Fruit fly (Drosophila melanogaster) whole organism, prepupa: Measurements from ENCODE around the gene hob.

ENCODE experiments used
- CG10631 ChIP-seq: fragments of 200-800 bp; sonication (Bioruptor generic); optimal IDR thresholded peaks from 2 replicates; lab custom pipeline; 2016; ENCODE audit warnings: missing biosample characterization, missing genetic modification characterization
- CG11294 ChIP-seq: fragments of 200-800 bp; sonication (Bioruptor generic); IDR thresholded peaks from 2 replicates; pipeline ENCODE4 v1.3.6; 2022; ENCODE audit warnings: missing biosample characterization, missing genetic modification characterization
- CG11902 ChIP-seq: fragments of 200-800 bp; sonication (Bioruptor generic); optimal IDR thresholded peaks from 3 replicates; lab custom pipeline; 2016; ENCODE audit warnings: missing biosample characterization, missing genetic modification characterization
- CG15336 ChIP-seq: fragments of 200-800 bp; sonication (Bioruptor generic); IDR thresholded peaks from 2 replicates; pipeline ENCODE4 v1.3.6; 2022; ENCODE audit warnings: missing biosample characterization, missing genetic modification characterization
- CG16779 ChIP-seq: fragments of 200-800 bp; sonication (Bioruptor generic); optimal IDR thresholded peaks from 3 replicates; lab custom pipeline; 2017; ENCODE audit warnings: missing biosample characterization, mild to moderate bottlenecking, missing genetic modification characterization
- CG3032 ChIP-seq: fragments of 200-800 bp; optimal IDR thresholded peaks from 2 replicates; lab custom pipeline; 2019; ENCODE audit warnings: missing biosample characterization, mild to moderate bottlenecking, missing genetic modification characterization, moderate library complexity
- CG31627 ChIP-seq: fragments of 200-800 bp; sonication (Bioruptor generic); optimal IDR thresholded peaks from 3 replicates; lab custom pipeline; 2016; ENCODE audit warnings: missing biosample characterization, missing genetic modification characterization
- CG32006 ChIP-seq: fragments of 200-800 bp; sonication (Bioruptor generic); optimal IDR thresholded peaks from 3 replicates; lab custom pipeline; 2017; ENCODE audit warnings: missing biosample characterization, mild to moderate bottlenecking, missing genetic modification characterization
- CG34406 ChIP-seq: fragments of 200-800 bp; sonication (Bioruptor generic); optimal IDR thresholded peaks from 3 replicates; lab custom pipeline; 2016; ENCODE audit warnings: missing biosample characterization, missing genetic modification characterization
- CG4318 ChIP-seq: fragments of 200-800 bp; sonication (Bioruptor generic); optimal IDR thresholded peaks from 3 replicates; lab custom pipeline; 2017; ENCODE audit warnings: missing biosample characterization, mild to moderate bottlenecking, missing genetic modification characterization
- CG6163 ChIP-seq: fragments of 200-800 bp; sonication (Bioruptor generic); IDR thresholded peaks from 3 replicates; pipeline ENCODE4 v1.3.6; 2022; ENCODE audit warnings: missing biosample characterization, missing genetic modification characterization
- CG6276 ChIP-seq: fragments of 200-800 bp; sonication (Bioruptor generic); optimal IDR thresholded peaks from 2 replicates; lab custom pipeline; 2017; ENCODE audit warnings: missing biosample characterization, mild to moderate bottlenecking, missing genetic modification characterization
- CG6808 ChIP-seq: fragments of 200-800 bp; sonication (Bioruptor generic); optimal IDR thresholded peaks from 3 replicates; lab custom pipeline; 2017; ENCODE audit warnings: missing biosample characterization, missing genetic modification characterization, mild to moderate bottlenecking, moderate library complexity, missing genetic modification reagents
- CG8119 ChIP-seq: fragments of 200-800 bp; sonication (Bioruptor generic); IDR thresholded peaks from 3 replicates; pipeline ENCODE4 v1.3.6; 2022; ENCODE audit warnings: missing biosample characterization, missing genetic modification characterization
- CG8319 ChIP-seq: fragments of 200-800 bp; sonication (Bioruptor generic); optimal IDR thresholded peaks from 3 replicates; lab custom pipeline; 2016; ENCODE audit warnings: missing biosample characterization, missing genetic modification characterization
- CG8632 ChIP-seq: fragments of 200-800 bp; sonication (Bioruptor generic); optimal IDR thresholded peaks from 3 replicates; lab custom pipeline; 2016; ENCODE audit warnings: missing biosample characterization, missing genetic modification characterization
- Eip78C ChIP-seq: fragments of 200-800 bp; sonication (Bioruptor generic); peaks from one replicate; lab custom pipeline; 2016; ENCODE audit warnings: missing biosample characterization, missing genetic modification characterization
- Ets21C ChIP-seq: fragments of 200-800 bp; sonication (Bioruptor generic); optimal IDR thresholded peaks from 3 replicates; lab custom pipeline; 2016; ENCODE audit warnings: missing biosample characterization, missing genetic modification characterization
- Hr39 ChIP-seq: fragments of 200-800 bp; sonication (Bioruptor generic); optimal IDR thresholded peaks from 2 replicates; lab custom pipeline; 2016; ENCODE audit warnings: missing biosample characterization, missing genetic modification characterization
- Hr4 ChIP-seq: fragments of 200-800 bp; sonication (Bioruptor generic); optimal IDR thresholded peaks from 3 replicates; lab custom pipeline; 2016; ENCODE audit warnings: missing biosample characterization, missing genetic modification characterization
- Met ChIP-seq: fragments of 200-800 bp; sonication (Bioruptor generic); optimal IDR thresholded peaks from 3 replicates; lab custom pipeline; 2016; ENCODE audit warnings: missing biosample characterization, missing genetic modification characterization
- OdsH ChIP-seq: fragments of 200-800 bp; sonication (Bioruptor generic); optimal IDR thresholded peaks from 3 replicates; lab custom pipeline; 2016; ENCODE audit warnings: missing biosample characterization, missing genetic modification characterization
- Smox ChIP-seq: fragments of 200-800 bp; sonication (Bioruptor generic); optimal IDR thresholded peaks from 3 replicates; lab custom pipeline; 2016; ENCODE audit warnings: missing biosample characterization, missing genetic modification characterization
- Sox14 ChIP-seq: fragments of 200-800 bp; sonication (Bioruptor generic); optimal IDR thresholded peaks from 3 replicates; lab custom pipeline; 2016; ENCODE audit warnings: missing biosample characterization, missing genetic modification characterization
- achi ChIP-seq: fragments of 200-800 bp; sonication (Bioruptor generic); optimal IDR thresholded peaks from 3 replicates; lab custom pipeline; 2016; ENCODE audit warnings: missing biosample characterization, missing genetic modification characterization
- acj6 ChIP-seq: fragments of 200-800 bp; sonication (Bioruptor generic); optimal IDR thresholded peaks from 3 replicates; lab custom pipeline; 2016; ENCODE audit warnings: missing biosample characterization, missing genetic modification characterization
- dac ChIP-seq: fragments of 200-800 bp; sonication (Bioruptor generic); optimal IDR thresholded peaks from 2 replicates; lab custom pipeline; 2017; ENCODE audit warnings: missing biosample characterization, mild to moderate bottlenecking, missing genetic modification characterization
- dsx ChIP-seq: fragments of 200-800 bp; optimal IDR thresholded peaks from 3 replicates; lab custom pipeline; 2019; ENCODE audit warnings: missing biosample characterization, mild to moderate bottlenecking, missing genetic modification characterization, moderate library complexity; ENCODE audit not compliant: poor library complexity, severe bottlenecking
- eg ChIP-seq: fragments of 200-800 bp; sonication (Bioruptor generic); IDR thresholded peaks from 3 replicates; pipeline ENCODE4 v1.3.6; 2022; ENCODE audit warnings: missing biosample characterization, missing genetic modification characterization
- lz ChIP-seq: fragments of 200-800 bp; sonication (Bioruptor generic); optimal IDR thresholded peaks from 3 replicates; lab custom pipeline; 2016; ENCODE audit warnings: missing biosample characterization, missing genetic modification characterization
- net ChIP-seq: fragments of 200-800 bp; sonication (Bioruptor generic); optimal IDR thresholded peaks from 3 replicates; lab custom pipeline; 2016; ENCODE audit warnings: missing biosample characterization, missing genetic modification characterization
- pdm3 ChIP-seq: fragments of 200-800 bp; sonication (Bioruptor generic); optimal IDR thresholded peaks from 3 replicates; lab custom pipeline; 2016; ENCODE audit warnings: missing biosample characterization, missing genetic modification characterization
- salr ChIP-seq, 2 experiments: fragments of 200-800 bp; sonication (Bioruptor generic); optimal IDR thresholded peaks; 3 replicates each; lab custom pipeline; 2016 to 2018; ENCODE audit warnings: missing biosample characterization in 2 of 2, missing genetic modification characterization in 2 of 2, mild to moderate bottlenecking in 1 of 2
- ss ChIP-seq, 2 experiments: fragments of 200-800 bp; sonication (Bioruptor generic); optimal IDR thresholded peaks; 2 replicates in 1 of 2; 3 replicates in 1 of 2; lab custom pipeline; 2017 to 2018; ENCODE audit warnings: mild to moderate bottlenecking in 2 of 2, missing biosample characterization in 2 of 2, missing genetic modification characterization in 2 of 2, moderate library complexity in 1 of 2
- svp ChIP-seq: fragments of 200-800 bp; sonication (Bioruptor generic); peaks from one replicate; lab custom pipeline; 2016; ENCODE audit warnings: missing biosample characterization, missing genetic modification characterization
- vri ChIP-seq: fragments of 200-800 bp; sonication (Bioruptor generic); optimal IDR thresholded peaks from 3 replicates; lab custom pipeline; 2016; ENCODE audit warnings: missing biosample characterization, mild to moderate bottlenecking, missing genetic modification characterization

The hob gene

dm6 chr3L:3257690-3258089 lies 39.0 kb upstream of the hob start, which contains the start of gene ckd (continued):
- TF ChIP-seq acj6 (GFP tag; lab: Kevin White, UChicago) (no peak), dsx (GFP tag; lab: Kevin White, UChicago) (peak; percentile 17), CG31627 (GFP tag; lab: Kevin White, UChicago) (no peak), CG8632 (GFP tag; lab: Kevin White, UChicago) (no peak), CG10631 (GFP tag; lab: Kevin White, UChicago) (no peak)

dm6 chr3L:3253631-3254030 lies 34.9 kb upstream of the hob start:
- TF ChIP-seq lz: peak; percentile 5
- TF ChIP-seq net (GFP tag; lab: Kevin White, UChicago): no peak
- peak; percentile 9 for TF ChIP-seq pdm3 (GFP tag; lab: Kevin White, UChicago)
- TF ChIP-seq CG6276 (GFP tag; lab: Kevin White, UChicago): no peak
- peak; percentile 27 for TF ChIP-seq dsx (GFP tag; lab: Kevin White, UChicago)
- TF ChIP-seq Eip78C (GFP tag; lab: Kevin White, UChicago): peak; percentile 12
- TF ChIP-seq Hr39 (GFP tag; lab: Kevin White, UChicago): peak; percentile 4
- no peak for TF ChIP-seq CG6808 (GFP tag; lab: Kevin White, UChicago)
- no peak for TF ChIP-seq CG8119 (GFP tag; lab: Robert Waterston, UW)
- no peak for TF ChIP-seq CG16779
- TF ChIP-seq dac (GFP tag; lab: Kevin White, UChicago): no peak
- no peak for TF ChIP-seq CG6163 (GFP tag; lab: Robert Waterston, UW)
- peak in 1 of 2 experiments; percentile 9 for TF ChIP-seq ss (GFP tag; optimal IDR thresholded peaks at IDR 0.05; lab: Kevin White, UChicago)
- TF ChIP-seq eg (GFP tag; lab: Robert Waterston, UW): no peak
- no peak for TF ChIP-seq CG11294 (GFP tag; lab: Robert Waterston, UW)
- no peak for TF ChIP-seq CG8319 (GFP tag; lab: Kevin White, UChicago)
- no peak for TF ChIP-seq CG34406
- peak; percentile 9 for TF ChIP-seq CG32006
- peak; percentile 13 for TF ChIP-seq Met (GFP tag; lab: Kevin White, UChicago)

- TF ChIP-seq Eip78C (GFP tag; lab: Kevin White, UChicago) (peak; percentile 85), OdsH (GFP tag; lab: Kevin White, UChicago) (peak; percentile 49), Ets21C (GFP tag; lab: Kevin White, UChicago) (no peak), CG34406 (no peak), CG8119 (GFP tag; lab: Robert Waterston, UW) (0 out of 3 replicates have a peak, but pooled peaks have one; percentile 23), pdm3 (GFP tag; lab: Kevin White, UChicago) (peak; percentile 49), acj6 (GFP tag; lab: Kevin White, UChicago) (peak; percentile 13), CG6163 (GFP tag; lab: Robert Waterston, UW) (0 out of 3 replicates have a peak, but pooled peaks have one; percentile 8), CG31627 (GFP tag; lab: Kevin White, UChicago) (no peak), CG4318 (peak; percentile 7), CG15336 (peak; percentile 59), Smox (GFP tag; lab: Kevin White, UChicago) (no peak), CG11902 (GFP tag; lab: Kevin White, UChicago) (no peak), Hr4 (GFP tag; lab: Kevin White, UChicago) (peak; percentile 48), salr (GFP tag; optimal IDR thresholded peaks at IDR 0.05; lab: Kevin White, UChicago) (peak in 1 of 2 experiments; percentile 43), vri (GFP tag; lab: Kevin White, UChicago) (no peak), CG32006 (peak; percentile 73), eg (GFP tag; lab: Robert Waterston, UW) (0 out of 3 replicates have a peak, but pooled peaks have one; percentile 8), CG3032 (tag; lab: Kevin White, UChicago) (peak; percentile 2), svp (peak; percentile 10), Sox14 (peak; percentile 8), achi (GFP tag; lab: Kevin White, UChicago) (peak; percentile 28), ss (GFP tag; optimal IDR thresholded peaks at IDR 0.05; lab: Kevin White, UChicago) (peak in 1 of 2 experiments; percentile 15)
Measured at dm6 chr3L:3252884-3253283, 34.2 kb upstream of the hob start.
